Worm (Caenorhabditis elegans): ENCODE measurements around the gene oac-46.

ce11 chrII:8853238-8853637 is 1.3 kb upstream of the oac-46 start:
- TF ChIP-seq mab-5 (tag; optimal IDR thresholded peaks at IDR 0.05) (no peak), unc-62 (GFP tag; optimal IDR thresholded peaks at IDR 0.05) (no peak), blmp-1 (tag; optimal IDR thresholded peaks at IDR 0.05) (no peak), lsy-2 (tag; optimal IDR thresholded peaks at IDR 0.05) (no peak), snpc-4 (tag; optimal IDR thresholded peaks at IDR 0.05) (no peak), lin-32 (GFP tag; optimal IDR thresholded peaks at IDR 0.05) (no peak), pha-4 (tag; optimal IDR thresholded peaks at IDR 0.05) (no peak), elt-1 (tag; optimal IDR thresholded peaks at IDR 0.05; ENCODE audit: borderline replicate concordance, insufficient read depth) (no peak), elt-3 (tag; optimal IDR thresholded peaks at IDR 0.05) (no peak), nhr-76 (tag; optimal IDR thresholded peaks at IDR 0.05) (no peak), nhr-28 (tag; optimal IDR thresholded peaks at IDR 0.05) (no peak)

Measured in whole organism, mixed stage, embryonic.